Worm (Caenorhabditis elegans) whole organism, L1 larva: ENCODE results near the gene him-18.

Source experiments
- ets-5 ChIP-seq: fragments of 200-800 bp; sonication (Bioruptor generic); IDR thresholded peaks from 2 replicates; pipeline ENCODE4 v1.3.6; 2022; ENCODE audit warnings: missing genetic modification characterization, missing compliant biosample characterization
- mdl-1 ChIP-seq, 2 experiments: fragments of 150-350 bp; optimal IDR thresholded peaks; 2 replicates each; lab custom pipeline; 2014 to 2017; ENCODE audit warnings: missing biosample characterization in 2 of 2, missing genetic modification characterization in 2 of 2, inconsistent platforms in 1 of 2

DNA sequence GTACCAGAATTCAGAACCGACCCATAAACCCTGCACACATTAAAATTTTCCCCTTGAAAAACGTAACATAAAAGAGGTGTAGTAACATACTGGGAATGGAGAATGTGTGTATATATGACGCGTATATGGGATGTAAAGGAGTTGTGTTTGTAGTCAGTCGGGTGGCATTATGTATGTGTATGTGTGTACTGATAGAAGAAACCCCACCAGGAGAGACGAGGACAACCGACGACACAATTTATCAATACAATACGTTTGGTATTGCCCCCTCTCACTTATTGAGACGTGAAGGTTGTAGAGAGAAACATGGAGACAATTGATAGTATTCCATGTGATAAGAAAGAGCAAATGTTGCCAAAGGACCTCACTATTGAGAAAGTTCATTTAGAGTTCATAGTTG lies 46.9 kb downstream of the him-18 start:
- TF ChIP-seq mdl-1 (tag; optimal IDR thresholded peaks at IDR 0.05; lab: Kevin White, UChicago) = no peak
- TF ChIP-seq ets-5 (GFP tag; lab: Robert Waterston, UW) = no peak
